Worm (Caenorhabditis elegans) whole organism, L1 larva: Measurements from ENCODE around the gene pgap-3.
A peak's percentile ranks its signal among the peaks of the same experiment; 100 is the strongest.
"Not testable (repeated sequence)": the region's sequence is repeated elsewhere in the genome, so short reads cannot be mapped to it uniquely, and the experiment has no call there.

Experiments
- F16B12.6 ChIP-seq: fragments of 150-350 bp; optimal IDR thresholded peaks from 2 replicates; lab custom pipeline; 2014; ENCODE audit warnings: missing biosample characterization, missing genetic modification characterization
- Y116A8C.19 ChIP-seq: sonication (generic microtip); optimal IDR thresholded peaks from 2 replicates; lab custom pipeline; 2016; ENCODE audit warnings: missing compliant biosample characterization, missing genetic modification characterization, borderline replicate concordance
- alr-1 ChIP-seq: fragments of 200-800 bp; sonication (Bioruptor generic); optimal IDR thresholded peaks from 2 replicates; lab custom pipeline; 2018; ENCODE audit warnings: borderline replicate concordance, mild to moderate bottlenecking, missing genetic modification characterization, missing compliant biosample characterization
- aly-2 ChIP-seq: fragments of 150-350 bp; optimal IDR thresholded peaks from 2 replicates; lab custom pipeline; 2014; ENCODE audit warnings: missing biosample characterization, missing genetic modification characterization
- ama-1 ChIP-seq: fragments of 150-350 bp; optimal IDR thresholded peaks from 2 replicates; lab custom pipeline; 2014
- ceh-8 ChIP-seq: fragments of 200-800 bp; sonication (Bioruptor generic); optimal IDR thresholded peaks from 2 replicates; lab custom pipeline; 2018; ENCODE audit warnings: mild to moderate bottlenecking, missing genetic modification characterization, moderate library complexity, missing compliant biosample characterization
- ceh-88 ChIP-seq: fragments of 200-800 bp; sonication (Bioruptor generic); IDR thresholded peaks from 2 replicates; pipeline ENCODE4 v1.3.6; 2022; ENCODE audit warnings: missing genetic modification characterization, missing compliant biosample characterization
- ces-1 ChIP-seq: fragments of 150-350 bp; optimal IDR thresholded peaks from 2 replicates; lab custom pipeline; 2014; ENCODE audit warnings: missing biosample characterization, missing genetic modification reagents, missing genetic modification characterization
- dpl-1 ChIP-seq, 3 experiments: fragments of 150-350 bp in 2 of 3; sonication (generic microtip) in 1 of 3; optimal IDR thresholded peaks; 2 replicates each; lab custom pipeline; 2014 to 2017; ENCODE audit warnings: missing biosample characterization in 3 of 3, missing genetic modification characterization in 3 of 3, missing genetic modification reagents in 3 of 3
- efl-1 ChIP-seq, 4 experiments: fragments of 150-350 bp; optimal IDR thresholded peaks in 3 of 4; peaks in 1 of 4; 1 replicate in 1 of 4; 2 replicates in 3 of 4; lab custom pipeline; 2014; ENCODE audit warnings: missing biosample characterization in 2 of 4, missing genetic modification characterization in 2 of 4, missing genetic modification reagents in 2 of 4
- efl-3 ChIP-seq: fragments of 200-800 bp; sonication (Bioruptor generic); optimal IDR thresholded peaks from 2 replicates; lab custom pipeline; 2018; ENCODE audit warnings: mild to moderate bottlenecking, missing genetic modification characterization, missing compliant biosample characterization
- egl-13 ChIP-seq: sonication (generic microtip); optimal IDR thresholded peaks from 2 replicates; lab custom pipeline; 2016; ENCODE audit warnings: missing genotype, missing genetic modification reagents, missing genetic modification characterization, missing compliant biosample characterization
- ets-5 ChIP-seq: fragments of 200-800 bp; sonication (Bioruptor generic); IDR thresholded peaks from 2 replicates; pipeline ENCODE4 v1.3.6; 2022; ENCODE audit warnings: missing genetic modification characterization, missing compliant biosample characterization
- fkh-4 ChIP-seq: sonication (generic microtip); optimal IDR thresholded peaks from 2 replicates; lab custom pipeline; 2016; ENCODE audit warnings: missing compliant biosample characterization, missing genetic modification characterization, borderline replicate concordance
- fkh-8 ChIP-seq: sonication (generic microtip); optimal IDR thresholded peaks from 2 replicates; lab custom pipeline; 2016; ENCODE audit warnings: mild to moderate bottlenecking, missing genetic modification characterization, missing compliant biosample characterization
- hpl-2 ChIP-seq: fragments of 150-350 bp; optimal IDR thresholded peaks from 2 replicates; lab custom pipeline; 2014; ENCODE audit warnings: missing biosample characterization, missing genetic modification reagents, missing genetic modification characterization
- irx-1 ChIP-seq: sonication (generic microtip); optimal IDR thresholded peaks from 2 replicates; lab custom pipeline; 2016; ENCODE audit warnings: missing genetic modification characterization, missing compliant biosample characterization
- isw-1 ChIP-seq: fragments of 200-800 bp; sonication (Bioruptor generic); IDR thresholded peaks from 2 replicates; pipeline ENCODE4 v1.3.6; 2022; ENCODE audit warnings: missing genetic modification characterization, missing compliant biosample characterization
- lin-14 ChIP-seq: fragments of 200-800 bp; sonication (Bioruptor generic); optimal IDR thresholded peaks from 2 replicates; lab custom pipeline; 2018; ENCODE audit warnings: mild to moderate bottlenecking, missing genetic modification characterization, moderate library complexity, missing compliant biosample characterization
- lsy-2 ChIP-seq, 2 experiments: fragments of 150-350 bp; optimal IDR thresholded peaks; 2 replicates each; lab custom pipeline; 2014; ENCODE audit warnings: missing biosample characterization in 2 of 2, missing genetic modification characterization in 2 of 2
- mab-9 ChIP-seq: fragments of 200-800 bp; sonication (Bioruptor generic); IDR thresholded peaks from 2 replicates; pipeline ENCODE4 v1.3.6; 2022; ENCODE audit warnings: missing genetic modification reagents, missing genetic modification characterization, missing compliant biosample characterization
- mdl-1 ChIP-seq, 2 experiments: fragments of 150-350 bp; optimal IDR thresholded peaks; 2 replicates each; lab custom pipeline; 2014 to 2017; ENCODE audit warnings: missing biosample characterization in 2 of 2, missing genetic modification characterization in 2 of 2, inconsistent platforms in 1 of 2
- mef-2 ChIP-seq: fragments of 150-350 bp; optimal IDR thresholded peaks from 2 replicates; lab custom pipeline; 2014; ENCODE audit warnings: missing biosample characterization, missing genetic modification characterization
- nhr-19 ChIP-seq: fragments of 200-800 bp; sonication (Bioruptor generic); conservative IDR thresholded peaks from 2 replicates; pipeline ENCODE4 v1.3.6; 2022; ENCODE audit warnings: missing genetic modification characterization, missing compliant biosample characterization
- nhr-20 ChIP-seq: sonication (generic microtip); optimal IDR thresholded peaks from 2 replicates; lab custom pipeline; 2016; ENCODE audit warnings: mild to moderate bottlenecking, missing genetic modification characterization, missing compliant biosample characterization
- nhr-28 ChIP-seq: fragments of 150-350 bp; optimal IDR thresholded peaks from 2 replicates; lab custom pipeline; 2014; ENCODE audit warnings: missing biosample characterization, missing genetic modification characterization
- nhr-47 ChIP-seq: sonication (generic microtip); optimal IDR thresholded peaks from 2 replicates; lab custom pipeline; 2016; ENCODE audit warnings: mild to moderate bottlenecking, missing genetic modification characterization, moderate library complexity, missing compliant biosample characterization
- nhr-71 ChIP-seq: sonication (generic microtip); optimal IDR thresholded peaks from 2 replicates; lab custom pipeline; 2016; ENCODE audit warnings: mild to moderate bottlenecking, missing genetic modification characterization, moderate library complexity, missing compliant biosample characterization
- nhr-76 ChIP-seq: sonication (generic microtip); optimal IDR thresholded peaks from 2 replicates; lab custom pipeline; 2017; ENCODE audit warnings: missing biosample characterization, missing genetic modification characterization
- nhr-77 ChIP-seq: fragments of 150-350 bp; optimal IDR thresholded peaks from 2 replicates; lab custom pipeline; 2014; ENCODE audit warnings: missing biosample characterization, missing genetic modification characterization
- pax-3 ChIP-seq: fragments of 200-800 bp; sonication (Bioruptor generic); optimal IDR thresholded peaks from 2 replicates; lab custom pipeline; 2018; ENCODE audit warnings: mild to moderate bottlenecking, missing genetic modification characterization, moderate library complexity, missing compliant biosample characterization
- pqm-1 ChIP-seq: sonication (generic microtip); optimal IDR thresholded peaks from 3 replicates; lab custom pipeline; 2017; ENCODE audit warnings: missing biosample characterization, missing genetic modification characterization
- snu-23 ChIP-seq: sonication (generic microtip); optimal IDR thresholded peaks from 2 replicates; lab custom pipeline; 2016; ENCODE audit warnings: missing genetic modification characterization, missing compliant biosample characterization
- sox-4 ChIP-seq: sonication (generic microtip); optimal IDR thresholded peaks from 2 replicates; lab custom pipeline; 2016; ENCODE audit warnings: missing genetic modification characterization, missing compliant biosample characterization
- sup-37 ChIP-seq: fragments of 200-800 bp; sonication (Bioruptor generic); optimal IDR thresholded peaks from 2 replicates; lab custom pipeline; 2018; ENCODE audit warnings: mild to moderate bottlenecking, missing genetic modification characterization, missing compliant biosample characterization
- tbx-2 ChIP-seq: sonication (generic microtip); optimal IDR thresholded peaks from 2 replicates; lab custom pipeline; 2016; ENCODE audit warnings: missing genetic modification characterization, missing compliant biosample characterization
- unc-130 ChIP-seq: fragments of 150-350 bp; optimal IDR thresholded peaks from 2 replicates; lab custom pipeline; 2017; ENCODE audit warnings: missing biosample characterization, missing genetic modification characterization, inconsistent platforms
- unc-30 ChIP-seq: sonication (generic microtip); optimal IDR thresholded peaks from 2 replicates; lab custom pipeline; 2017; ENCODE audit warnings: missing biosample characterization, missing genetic modification characterization
- unc-62 ChIP-seq: fragments of 150-350 bp; optimal IDR thresholded peaks from 2 replicates; lab custom pipeline; 2014; ENCODE audit warnings: missing biosample characterization, missing genetic modification reagents, missing genetic modification characterization
- vab-15 ChIP-seq: sonication (generic microtip); optimal IDR thresholded peaks from 2 replicates; lab custom pipeline; 2017; ENCODE audit warnings: missing genotype, mild to moderate bottlenecking, missing genetic modification characterization, missing compliant biosample characterization
- xbp-1 ChIP-seq: sonication (generic microtip); optimal IDR thresholded peaks from 2 replicates; lab custom pipeline; 2016; ENCODE audit warnings: missing genetic modification characterization, missing compliant biosample characterization
- ztf-11 ChIP-seq, 2 experiments: sonication (generic microtip); optimal IDR thresholded peaks; 2 replicates each; lab custom pipeline; 2016 to 2017; ENCODE audit warnings: missing genetic modification characterization in 2 of 2, missing biosample characterization in 1 of 2, missing compliant biosample characterization in 1 of 2
- ztf-4 ChIP-seq: fragments of 150-350 bp; optimal IDR thresholded peaks from 2 replicates; lab custom pipeline; 2014; ENCODE audit warnings: missing biosample characterization, missing genetic modification characterization

pgap-3 gene

ce11 chrV:6038405-6039151 is 9.1 kb downstream of the pgap-3 start, which contains the start of gene F29G9.1:
F29G9.1 (plus strand) TSS chrV:6039101.
- TF ChIP-seq pax-3 (tag; lab: Kevin White, UChicago); nhr-71; ceh-8 (GFP tag; lab: Kevin White, UChicago): not testable (repeated sequence)
- TF ChIP-seq, all 84 proteins: peak for 0; not testable (repeated sequence) for 84

ce11 chrV:6036547-6036946 is 11.2 kb downstream of the pgap-3 start:
- TF ChIP-seq lin-14 (GFP tag; lab: Kevin White, UChicago) (no peak), nhr-47 (tag; lab: Kevin White, UChicago) (no peak), hpl-2 (GFP tag; lab: Kevin White, UChicago) (no peak), xbp-1 (tag; lab: Kevin White, UChicago) (no peak), nhr-20 (tag; lab: Kevin White, UChicago) (no peak)
- TF ChIP-seq, all 84 proteins: peak for 0

ce11 chrV:6034714-6035113 is 13.0 kb downstream of the pgap-3 start, which contains the start of gene dhs-17:
dhs-17 (minus strand) TSS chrV:6034814.
- no peak for TF ChIP-seq pax-3 (tag; lab: Kevin White, UChicago)
- TF ChIP-seq nhr-28 (tag; lab: Kevin White, UChicago), result no peak
- TF ChIP-seq nhr-47 (tag; lab: Kevin White, UChicago), result no peak
- TF ChIP-seq irx-1 (tag; lab: Kevin White, UChicago), result no peak
- no peak for TF ChIP-seq ets-5
- no peak for TF ChIP-seq unc-130 (tag; lab: Kevin White, UChicago)
- no peak for TF ChIP-seq sox-4 (tag; lab: Kevin White, UChicago)

ce11 chrV:6033512-6033911 is 14.2 kb downstream of the pgap-3 start:
- TF ChIP-seq nhr-76 (tag; lab: Kevin White, UChicago) (no peak), egl-13 (no peak), isw-1 (no peak), unc-130 (tag; lab: Kevin White, UChicago) (peak; percentile 20), lsy-2 (tag; optimal IDR thresholded peaks at IDR 0.05; lab: Kevin White, UChicago) (peak in 1 of 2 experiments; percentile 47), ztf-4 (tag; lab: Kevin White, UChicago) (no peak), ceh-88 (GFP tag; lab: Robert Waterston, UW) (no peak), pax-3 (tag; lab: Kevin White, UChicago) (no peak), alr-1 (tag; lab: Kevin White, UChicago) (no peak), ztf-11 (tag; optimal IDR thresholded peaks at IDR 0.05; lab: Kevin White, UChicago) (no peak), unc-62 (no peak), F16B12.6 (tag; lab: Kevin White, UChicago) (no peak), nhr-19 (GFP tag; lab: Robert Waterston, UW) (0 out of 2 replicates have a peak, but pooled peaks have one; percentile 5), unc-30 (no peak), mdl-1 (tag; optimal IDR thresholded peaks at IDR 0.05; lab: Kevin White, UChicago) (no peak), tbx-2 (tag; lab: Kevin White, UChicago) (peak; percentile 11), ces-1 (no peak), efl-1 (optimal IDR thresholded peaks at IDR 0.05; lab: Kevin White, UChicago) (peak in 1 of 2 experiments; percentile 16), efl-1 (GFP tag; optimal IDR thresholded peaks at IDR 0.05 in 1 of 2; lab: Kevin White, UChicago) (no peak), nhr-71 (peak; percentile 40), lin-14 (GFP tag; lab: Kevin White, UChicago) (peak; percentile 91), hpl-2 (GFP tag; lab: Kevin White, UChicago) (no peak), mab-9 (GFP tag; lab: Robert Waterston, UW) (no peak), snu-23 (GFP tag; lab: Kevin White, UChicago) (peak; percentile 4), pqm-1 (no peak), ama-1 (no peak), Y116A8C.19 (no peak), nhr-77 (tag; lab: Kevin White, UChicago) (no peak), mef-2 (tag; lab: Kevin White, UChicago) (no peak), fkh-4 (tag; lab: Kevin White, UChicago) (no peak), dpl-1 (GFP tag; optimal IDR thresholded peaks at IDR 0.05; lab: Kevin White, UChicago) (peak in 1 of 3 experiments; percentile 21), efl-3 (no peak), irx-1 (tag; lab: Kevin White, UChicago) (no peak), vab-15 (no peak), sup-37 (GFP tag; lab: Kevin White, UChicago) (no peak), ets-5 (no peak), fkh-8 (tag; lab: Kevin White, UChicago) (no peak), aly-2 (tag; lab: Kevin White, UChicago) (no peak)
